Fruit fly (Drosophila melanogaster) whole organism, embryonic: Measurements from ENCODE around the gene nonC.
A peak's percentile ranks its signal among the peaks of the same experiment; 100 is the strongest.

Experiments
- ATbp ChIP-seq: fragments of 200-800 bp; sonication (Bioruptor generic); optimal IDR thresholded peaks from 2 replicates; lab custom pipeline; 2017; ENCODE audit warnings: missing biosample characterization, mild to moderate bottlenecking, missing genetic modification characterization, missing genetic modification reagents
- Atf3 ChIP-seq: fragments of 200-800 bp; sonication (Bioruptor generic); optimal IDR thresholded peaks from 3 replicates; lab custom pipeline; 2016; ENCODE audit warnings: missing biosample characterization, missing genetic modification characterization
- CG11247 ChIP-seq: fragments of 200-800 bp; sonication (Bioruptor generic); IDR thresholded peaks from 2 replicates; pipeline ENCODE4 v1.3.6; 2022; ENCODE audit warnings: missing biosample characterization, missing genetic modification characterization
- CG11456 ChIP-seq: fragments of 200-800 bp; sonication (Bioruptor generic); IDR thresholded peaks from 3 replicates; pipeline ENCODE4 v1.3.6; 2022; ENCODE audit warnings: missing biosample characterization, missing genetic modification characterization
- CG12219 ChIP-seq: fragments of 200-800 bp; sonication (Bioruptor generic); optimal IDR thresholded peaks from 3 replicates; lab custom pipeline; 2018; ENCODE audit warnings: missing biosample characterization, mild to moderate bottlenecking, missing genetic modification characterization
- CG12744 ChIP-seq: fragments of 200-800 bp; sonication (Bioruptor generic); optimal IDR thresholded peaks from 2 replicates; lab custom pipeline; 2016; ENCODE audit warnings: missing biosample characterization, missing genetic modification characterization
- CG15514 ChIP-seq: fragments of 200-800 bp; sonication (Bioruptor generic); optimal IDR thresholded peaks from 3 replicates; lab custom pipeline; 2017; ENCODE audit warnings: missing biosample characterization, missing genetic modification characterization, mild to moderate bottlenecking, moderate library complexity, missing genetic modification reagents
- CG2712 ChIP-seq: fragments of 200-800 bp; optimal IDR thresholded peaks from 3 replicates; lab custom pipeline; 2019; ENCODE audit warnings: missing biosample characterization, mild to moderate bottlenecking, missing genetic modification characterization, moderate library complexity
- CG30403 ChIP-seq: fragments of 200-800 bp; sonication (Bioruptor generic); optimal IDR thresholded peaks from 3 replicates; lab custom pipeline; 2016; ENCODE audit warnings: missing biosample characterization, missing genetic modification characterization
- CG4328 ChIP-seq: fragments of 200-800 bp; sonication (Bioruptor generic); optimal IDR thresholded peaks from 3 replicates; lab custom pipeline; 2017; ENCODE audit warnings: missing biosample characterization, missing genetic modification reagents, missing genetic modification characterization
- CG6272 ChIP-seq: fragments of 200-800 bp; sonication (Bioruptor generic); IDR thresholded peaks from 2 replicates; pipeline ENCODE4 v1.3.6; 2022; ENCODE audit warnings: missing biosample characterization, missing genetic modification characterization
- CG6689 ChIP-seq: fragments of 200-800 bp; sonication (Bioruptor generic); IDR thresholded peaks from 2 replicates; pipeline ENCODE4 v1.3.6; 2022; ENCODE audit warnings: missing biosample characterization, missing genetic modification characterization
- CG6854 ChIP-seq: fragments of 200-800 bp; sonication (Bioruptor generic); optimal IDR thresholded peaks from 3 replicates; lab custom pipeline; 2017; ENCODE audit warnings: missing biosample characterization, mild to moderate bottlenecking, missing genetic modification characterization
- CG7745 ChIP-seq: fragments of 200-800 bp; sonication (Bioruptor generic); optimal IDR thresholded peaks from 2 replicates; lab custom pipeline; 2018; ENCODE audit warnings: missing biosample characterization, mild to moderate bottlenecking, missing genetic modification characterization, moderate library complexity
- CG7928 ChIP-seq: fragments of 200-800 bp; sonication (Bioruptor generic); optimal IDR thresholded peaks from 2 replicates; lab custom pipeline; 2017; ENCODE audit warnings: missing biosample characterization, mild to moderate bottlenecking, missing genetic modification characterization
- Camta ChIP-seq: fragments of 200-800 bp; sonication (Bioruptor generic); optimal IDR thresholded peaks from 2 replicates; lab custom pipeline; 2016; ENCODE audit warnings: missing biosample characterization, missing genetic modification characterization
- Chrac-16 ChIP-seq: fragments of 200-800 bp; sonication (Bioruptor generic); optimal IDR thresholded peaks from 3 replicates; lab custom pipeline; 2016; ENCODE audit warnings: missing biosample characterization, missing genetic modification characterization
- CkIIα-i1 ChIP-seq: fragments of 200-800 bp; sonication (Bioruptor generic); IDR thresholded peaks from 2 replicates; pipeline ENCODE4 v1.3.6; 2022; ENCODE audit warnings: missing biosample characterization, missing genetic modification characterization
- HmgD ChIP-seq: fragments of 200-800 bp; sonication (Bioruptor generic); optimal IDR thresholded peaks from 3 replicates; lab custom pipeline; 2016; ENCODE audit warnings: missing biosample characterization, missing genetic modification characterization
- Hr39 ChIP-seq: fragments of >200 bp; optimal IDR thresholded peaks from 2 replicates; lab custom pipeline; 2017
- Kr ChIP-seq: fragments of 200-800 bp; sonication (Bioruptor generic); optimal IDR thresholded peaks from 2 replicates; lab custom pipeline; 2017; ENCODE audit warnings: missing biosample characterization, mild to moderate bottlenecking, missing genetic modification characterization
- MESR4 ChIP-seq: fragments of 200-800 bp; sonication (Bioruptor generic); optimal IDR thresholded peaks from 2 replicates; lab custom pipeline; 2018; ENCODE audit warnings: missing biosample characterization, mild to moderate bottlenecking, missing genetic modification characterization, moderate library complexity
- Max ChIP-seq: fragments of 200-800 bp; sonication (Bioruptor generic); optimal IDR thresholded peaks from 2 replicates; lab custom pipeline; 2016; ENCODE audit warnings: missing biosample characterization, mild to moderate bottlenecking, missing genetic modification characterization
- Mrtf ChIP-seq: fragments of 200-800 bp; sonication (Bioruptor generic); IDR thresholded peaks from 3 replicates; pipeline ENCODE4 v1.3.6; 2022; ENCODE audit warnings: missing biosample characterization, missing genetic modification characterization
- Neu2 ChIP-seq: fragments of 200-800 bp; sonication (Bioruptor generic); optimal IDR thresholded peaks from 3 replicates; lab custom pipeline; 2016; ENCODE audit warnings: missing biosample characterization, missing genetic modification characterization, borderline replicate concordance
- Oaz ChIP-seq: fragments of 200-800 bp; sonication (Bioruptor generic); IDR thresholded peaks from 2 replicates; pipeline ENCODE4 v1.3.6; 2022; ENCODE audit warnings: missing biosample characterization, missing genetic modification characterization
- Optix ChIP-seq: fragments of 200-800 bp; sonication (Bioruptor generic); IDR thresholded peaks from 3 replicates; pipeline ENCODE4 v1.3.6; 2022; ENCODE audit warnings: missing biosample characterization, missing genetic modification characterization
- Rfx ChIP-seq: fragments of 200-800 bp; sonication (Bioruptor generic); IDR thresholded peaks from 2 replicates; pipeline ENCODE4 v1.3.6; 2022; ENCODE audit warnings: missing biosample characterization, missing genetic modification characterization
- Sin3A ChIP-seq: fragments of >200 bp; optimal IDR thresholded peaks from 2 replicates; lab custom pipeline; 2018
- TFAM ChIP-seq: fragments of 200-800 bp; sonication (Bioruptor generic); optimal IDR thresholded peaks from 2 replicates; lab custom pipeline; 2017; ENCODE audit warnings: missing biosample characterization, missing genetic modification characterization, inconsistent platforms
- ap ChIP-seq: fragments of 200-800 bp; sonication (Bioruptor generic); IDR thresholded peaks from 2 replicates; pipeline ENCODE4 v1.3.6; 2022; ENCODE audit warnings: missing biosample characterization, missing genetic modification characterization
- ara ChIP-seq: fragments of 200-800 bp; sonication (Bioruptor generic); IDR thresholded peaks from 2 replicates; pipeline ENCODE4 v1.3.6; 2022; ENCODE audit warnings: missing biosample characterization, missing genetic modification characterization
- az2 ChIP-seq: fragments of 200-800 bp; sonication (Bioruptor generic); optimal IDR thresholded peaks from 3 replicates; lab custom pipeline; 2016; ENCODE audit warnings: missing biosample characterization, missing genetic modification characterization
- cas ChIP-seq: fragments of 200-800 bp; sonication (Bioruptor generic); IDR thresholded peaks from 2 replicates; pipeline ENCODE4 v1.3.6; 2022; ENCODE audit warnings: missing biosample characterization, missing genetic modification characterization
- chinmo ChIP-seq: fragments of 200-800 bp; sonication (Bioruptor generic); IDR thresholded peaks from 4 replicates; pipeline ENCODE4 v1.3.6; 2022; ENCODE audit warnings: missing biosample characterization, missing genetic modification characterization; ENCODE audit not compliant: partially characterized antibody
- eve ChIP-seq, 2 experiments: fragments of >200 bp; optimal IDR thresholded peaks; 2 replicates each; lab custom pipeline; 2017; ENCODE audit warnings: missing biosample characterization in 2 of 2, missing genetic modification characterization in 2 of 2
- fd102C ChIP-seq: fragments of 200-800 bp; sonication (Bioruptor generic); optimal IDR thresholded peaks from 2 replicates; lab custom pipeline; 2018; ENCODE audit warnings: missing biosample characterization, mild to moderate bottlenecking, missing genetic modification characterization, moderate library complexity
- ftz-f1 ChIP-seq: fragments of 200-800 bp; sonication (Bioruptor generic); optimal IDR thresholded peaks from 2 replicates; lab custom pipeline; 2016; ENCODE audit warnings: missing biosample characterization, missing genetic modification characterization
- her ChIP-seq: fragments of 200-800 bp; sonication (Bioruptor generic); optimal IDR thresholded peaks from 2 replicates; lab custom pipeline; 2016; ENCODE audit warnings: missing biosample characterization, missing genetic modification characterization
- hth ChIP-seq: fragments of >200 bp; optimal IDR thresholded peaks from 2 replicates; lab custom pipeline; 2017; ENCODE audit warnings: inconsistent platforms
- ken ChIP-seq: fragments of 200-800 bp; sonication (Bioruptor generic); IDR thresholded peaks from 3 replicates; pipeline ENCODE4 v1.3.6; 2022; ENCODE audit warnings: missing biosample characterization, missing genetic modification characterization
- lab ChIP-seq: fragments of 200-800 bp; sonication (Bioruptor generic); optimal IDR thresholded peaks from 3 replicates; lab custom pipeline; 2017; ENCODE audit warnings: missing biosample characterization, missing genetic modification characterization, mild to moderate bottlenecking, moderate library complexity, missing genetic modification reagents
- maf-S ChIP-seq: fragments of 200-800 bp; sonication (Bioruptor generic); optimal IDR thresholded peaks from 2 replicates; lab custom pipeline; 2016; ENCODE audit warnings: missing biosample characterization, missing genetic modification characterization
- mirr ChIP-seq: fragments of 200-800 bp; sonication (Bioruptor generic); optimal IDR thresholded peaks from 3 replicates; lab custom pipeline; 2018; ENCODE audit warnings: missing biosample characterization, mild to moderate bottlenecking, missing genetic modification characterization
- mld ChIP-seq: fragments of 200-800 bp; sonication (Bioruptor generic); IDR thresholded peaks from 3 replicates; pipeline ENCODE4 v1.3.6; 2022; ENCODE audit warnings: missing biosample characterization, missing genetic modification characterization; ENCODE audit not compliant: partially characterized antibody
- pros ChIP-seq: fragments of 200-800 bp; sonication (Bioruptor generic); optimal IDR thresholded peaks from 3 replicates; lab custom pipeline; 2019; ENCODE audit warnings: missing biosample characterization, mild to moderate bottlenecking, missing genetic modification characterization, moderate library complexity
- pum ChIP-seq: fragments of 200-800 bp; sonication (Bioruptor generic); optimal IDR thresholded peaks from 2 replicates; lab custom pipeline; 2016; ENCODE audit warnings: missing biosample characterization, missing genetic modification characterization
- sisA ChIP-seq: fragments of 200-800 bp; sonication (Bioruptor generic); IDR thresholded peaks from 2 replicates; pipeline ENCODE4 v1.3.6; 2022; ENCODE audit warnings: missing biosample characterization, missing genetic modification characterization
- sna ChIP-seq: fragments of 200-800 bp; sonication (Bioruptor generic); IDR thresholded peaks from 2 replicates; pipeline ENCODE4 v1.3.6; 2022; ENCODE audit warnings: missing biosample characterization, missing genetic modification characterization; ENCODE audit not compliant: partially characterized antibody
- tup ChIP-seq: fragments of 200-800 bp; sonication (Bioruptor generic); optimal IDR thresholded peaks from 2 replicates; lab custom pipeline; 2016; ENCODE audit warnings: missing biosample characterization, mild to moderate bottlenecking, missing genetic modification characterization, moderate library complexity
- vvl ChIP-seq: fragments of 200-800 bp; sonication (Bioruptor generic); IDR thresholded peaks from 2 replicates; pipeline ENCODE4 v1.3.6; 2022; ENCODE audit warnings: missing biosample characterization, missing genetic modification characterization
- wdn ChIP-seq: fragments of 200-800 bp; sonication (Bioruptor generic); IDR thresholded peaks from 2 replicates; pipeline ENCODE4 v1.3.6; 2022; ENCODE audit warnings: missing biosample characterization, missing genetic modification characterization
- yki ChIP-seq: fragments of >200 bp; optimal IDR thresholded peaks from 3 replicates; lab custom pipeline; 2018

nonC gene

DNA sequence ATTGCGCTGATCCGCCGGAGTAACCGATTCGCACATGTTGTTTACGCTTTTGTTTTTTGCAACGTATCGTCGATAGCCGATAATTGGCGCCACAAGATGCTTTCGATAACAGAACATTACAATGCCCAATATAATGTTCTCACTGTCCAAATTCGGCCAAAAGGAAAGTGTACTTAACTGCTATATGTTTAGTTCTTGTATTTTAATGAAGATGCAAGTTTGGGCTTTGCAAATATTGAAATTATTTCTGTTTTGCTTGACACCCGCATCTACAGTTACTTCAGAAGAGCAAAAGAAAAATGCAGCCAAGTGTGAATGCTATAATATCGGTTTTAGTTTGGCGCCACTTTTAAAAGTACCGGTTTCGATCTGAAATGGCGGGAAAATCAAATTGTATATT, 28.3 kb downstream of the nonC start (continued):
- TF ChIP-seq lab = peak; percentile 94
- TF ChIP-seq Neu2 = peak; percentile 75
- TF ChIP-seq CG12744 (GFP tag; lab: Kevin White, UChicago) = peak; percentile 85
- TF ChIP-seq CG2712 (tag; lab: Kevin White, UChicago) = peak; percentile 92
- peak; percentile 72 for TF ChIP-seq wdn (GFP tag; lab: Robert Waterston, UW)
- peak; percentile 70 for TF ChIP-seq ATbp (GFP tag; lab: Kevin White, UChicago)
- TF ChIP-seq Camta = peak; percentile 91
- TF ChIP-seq CG6689 = peak; percentile 91
- peak; percentile 92 for TF ChIP-seq pum (GFP tag; lab: Kevin White, UChicago)
- TF ChIP-seq sisA = peak; percentile 86
- TF ChIP-seq CG6854 (GFP tag; lab: Kevin White, UChicago) = peak; percentile 77
- peak; percentile 87 for TF ChIP-seq az2
- peak; percentile 43 for TF ChIP-seq Sin3A (lab: Kevin White, UChicago)
- no peak for TF ChIP-seq CG7745 (tag; lab: Kevin White, UChicago)
- TF ChIP-seq fd102C (GFP tag; lab: Kevin White, UChicago) = no peak
- TF ChIP-seq CG12219 (GFP tag; lab: Kevin White, UChicago) = peak; percentile 86
- TF ChIP-seq CG30403 = peak; percentile 94
- peak; percentile 93 for TF ChIP-seq vvl (GFP tag; lab: Robert Waterston, UW)
- TF ChIP-seq Max (GFP tag; lab: Kevin White, UChicago) = peak; percentile 90
- TF ChIP-seq eve (GFP tag; optimal IDR thresholded peaks at IDR 0.05; lab: Kevin White, UChicago) = no peak
- TF ChIP-seq Hr39 (lab: Kevin White, UChicago) = no peak
- no peak for TF ChIP-seq pros (GFP tag; lab: Kevin White, UChicago)
- TF ChIP-seq mirr (GFP tag; lab: Kevin White, UChicago) = peak; percentile 93
- TF ChIP-seq TFAM (GFP tag; lab: Kevin White, UChicago) = peak; percentile 39
- peak; percentile 90 for TF ChIP-seq CG11247
- peak; percentile 81 for TF ChIP-seq Optix (GFP tag; lab: Robert Waterston, UW)
- no peak; the same call in 1 of the 2 replicates for TF ChIP-seq sna (GFP tag; lab: Robert Waterston, UW)
- no peak for TF ChIP-seq yki
- peak; percentile 90 for TF ChIP-seq maf-S
- TF ChIP-seq HmgD = peak; percentile 84
- no peak for TF ChIP-seq CkIIα-i1 (GFP tag; lab: Robert Waterston, UW)
- TF ChIP-seq Rfx (GFP tag; lab: Robert Waterston, UW) = peak; percentile 94
- TF ChIP-seq Oaz (GFP tag; lab: Robert Waterston, UW) = peak; percentile 79
- peak; percentile 68 for TF ChIP-seq CG6272 (GFP tag; lab: Robert Waterston, UW)
- TF ChIP-seq MESR4 (GFP tag; lab: Kevin White, UChicago) = peak; percentile 30
- TF ChIP-seq Kr (GFP tag; lab: Kevin White, UChicago) = no peak
- peak; percentile 89 for TF ChIP-seq CG4328 (GFP tag; lab: Kevin White, UChicago)
- peak; percentile 69 for TF ChIP-seq tup (GFP tag; lab: Kevin White, UChicago)
- peak; percentile 83 for TF ChIP-seq ara (GFP tag; lab: Robert Waterston, UW)
- TF ChIP-seq CG11456 (GFP tag; lab: Robert Waterston, UW) = peak; percentile 84
- peak; percentile 78 for TF ChIP-seq CG7928 (GFP tag; lab: Kevin White, UChicago)
- TF ChIP-seq hth = no peak
- peak; percentile 86 for TF ChIP-seq Atf3 (GFP tag; lab: Kevin White, UChicago)
- TF ChIP-seq ap (GFP tag; lab: Robert Waterston, UW) = peak; percentile 80
- no peak for TF ChIP-seq mld (GFP tag; lab: Robert Waterston, UW)
- TF ChIP-seq ken (GFP tag; lab: Robert Waterston, UW) = peak; percentile 84
- TF ChIP-seq ftz-f1 (GFP tag; lab: Kevin White, UChicago) = peak; percentile 16
- peak; percentile 92 for TF ChIP-seq CG15514
- TF ChIP-seq cas (GFP tag; lab: Robert Waterston, UW) = peak; percentile 36
- TF ChIP-seq her (GFP tag; lab: Kevin White, UChicago) = peak; percentile 91
- peak; percentile 88 for TF ChIP-seq Chrac-16 (GFP tag; lab: Kevin White, UChicago)
- no peak for TF ChIP-seq chinmo (GFP tag; lab: Robert Waterston, UW)
- TF ChIP-seq Mrtf (GFP tag; lab: Robert Waterston, UW) = peak; percentile 87
